Worm (Caenorhabditis elegans): ENCODE data around the gene vit-2.
A peak's percentile ranks its signal among the peaks of the same experiment; 100 is the strongest.

Gene vit-2

DNA sequence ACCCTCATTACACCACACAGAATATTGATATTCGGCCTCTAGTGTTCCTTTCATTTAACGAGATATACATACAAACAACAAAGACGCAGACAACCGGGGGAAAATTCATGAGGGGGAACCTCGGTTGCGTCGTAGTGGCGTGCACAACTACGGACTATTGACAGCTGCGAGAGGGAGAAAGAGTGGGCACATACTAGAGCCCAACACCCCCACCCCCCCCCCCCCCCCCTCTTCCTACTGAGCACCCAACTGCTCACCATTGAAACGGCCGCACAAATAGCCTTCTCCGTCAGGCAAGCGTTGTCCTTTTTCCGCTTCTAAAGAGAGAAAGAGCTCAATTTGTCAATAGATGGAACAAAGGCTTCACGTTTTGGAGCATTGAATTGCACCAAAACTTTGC lies 39.3 kb downstream of the vit-2 start (continued):
- TF ChIP-seq lin-38 (GFP tag; IDR thresholded peaks at IDR 0.05), result no peak
- TF ChIP-seq daf-16 (GFP tag; optimal IDR thresholded peaks at IDR 0.05), result no peak
- no peak for TF ChIP-seq daf-16 (tag; optimal IDR thresholded peaks at IDR 0.05)

DNA sequence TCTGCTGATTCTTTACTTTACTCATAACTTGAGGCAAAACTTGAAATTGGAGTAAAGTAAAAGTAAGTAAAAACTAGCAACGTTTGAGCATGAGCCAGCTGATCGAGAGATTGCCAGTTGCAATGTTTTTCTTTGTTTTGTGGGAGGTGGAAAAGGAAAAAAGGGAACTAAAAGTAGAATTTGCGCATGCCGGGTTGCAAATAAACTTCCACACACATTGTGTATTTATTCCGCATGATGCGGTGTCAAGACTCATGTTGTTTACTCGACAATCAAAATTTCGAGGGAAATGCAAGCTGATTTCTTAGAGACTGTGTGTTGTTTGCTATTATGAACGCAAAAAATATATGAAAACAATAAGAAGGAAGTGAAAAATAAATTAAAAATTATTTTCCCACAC lies 41.6 kb downstream of the vit-2 start:
- no peak for TF ChIP-seq nhr-11 (tag; optimal IDR thresholded peaks at IDR 0.05)
- TF ChIP-seq dmd-9 (GFP tag; IDR thresholded peaks at IDR 0.05), result no peak
- no peak for TF ChIP-seq duxl-1 (tag; optimal IDR thresholded peaks at IDR 0.05; ENCODE audit: poor library complexity)
- no peak for TF ChIP-seq madf-9 (GFP tag; conservative IDR thresholded peaks at IDR 0.05)
- TF ChIP-seq nhr-25 (tag; optimal IDR thresholded peaks at IDR 0.05; ENCODE audit: borderline replicate concordance, insufficient read depth), result no peak
- no peak for TF ChIP-seq daf-8 (GFP tag; IDR thresholded peaks at IDR 0.05)
- TF ChIP-seq gei-8 (GFP tag; optimal IDR thresholded peaks at IDR 0.05), result no peak
- TF ChIP-seq mxl-2 (GFP tag; conservative IDR thresholded peaks at IDR 0.05), result no peak
- TF ChIP-seq Y5F2A.4 (GFP tag; optimal IDR thresholded peaks at IDR 0.05), result no peak
- no peak for TF ChIP-seq daf-19 (GFP tag; conservative IDR thresholded peaks at IDR 0.05)
- TF ChIP-seq nhr-6 (tag; optimal IDR thresholded peaks at IDR 0.05), result no peak
- TF ChIP-seq dmd-6 (GFP tag; IDR thresholded peaks at IDR 0.05), result no peak
- no peak for TF ChIP-seq Y75B8A.6 (GFP tag; IDR thresholded peaks at IDR 0.05)
- TF ChIP-seq arid-1 (GFP tag; conservative IDR thresholded peaks at IDR 0.05), result no peak
- no peak for TF ChIP-seq attf-4 (tag; optimal IDR thresholded peaks at IDR 0.05)
- TF ChIP-seq nhr-41 (GFP tag; IDR thresholded peaks at IDR 0.05), result no peak
- no peak for TF ChIP-seq ztf-7 (tag; optimal IDR thresholded peaks at IDR 0.05)
- no peak for TF ChIP-seq mes-2 (tag; optimal IDR thresholded peaks at IDR 0.05; ENCODE audit: poor library complexity, severe bottlenecking)
- TF ChIP-seq lir-3 (tag; optimal IDR thresholded peaks at IDR 0.05), result no peak
- no peak for TF ChIP-seq snpc-1.2 (GFP tag; IDR thresholded peaks at IDR 0.05)

DNA sequence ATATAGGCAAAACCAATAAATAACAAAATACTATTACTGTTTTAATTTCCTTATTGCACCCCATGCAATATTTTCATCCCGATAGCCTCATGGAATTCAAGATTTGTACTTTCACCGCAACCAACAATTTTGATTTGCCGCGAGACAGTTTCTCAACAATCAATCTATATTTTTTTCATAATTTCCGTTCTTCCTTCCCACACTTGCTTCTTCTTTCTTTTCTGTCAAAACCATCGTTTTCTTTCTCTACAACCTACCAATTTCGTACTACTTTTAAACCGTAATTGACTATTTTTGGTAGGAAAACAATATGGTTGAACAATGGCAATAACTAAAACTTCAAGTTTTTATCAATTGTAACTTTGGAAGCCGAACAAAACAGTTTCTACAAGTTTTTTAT lies 47.1 kb downstream of the vit-2 start, which contains the start of gene C31H2.14:
Gene C31H2.14, plus strand, starts transcription at position 301 of the 400 bp plus-strand sequence.
- TF ChIP-seq egl-43 (GFP tag; IDR thresholded peaks at IDR 0.05) (no peak), Y5F2A.4 (GFP tag; optimal IDR thresholded peaks at IDR 0.05) (no peak), nhr-76 (tag; optimal IDR thresholded peaks at IDR 0.05) (no peak), dmd-9 (GFP tag; IDR thresholded peaks at IDR 0.05) (no peak), nhr-102 (tag; optimal IDR thresholded peaks at IDR 0.05) (no peak), hmg-1.1 (GFP tag; IDR thresholded peaks at IDR 0.05) (no peak), pha-4 (GFP tag; IDR thresholded peaks at IDR 0.05) (no peak), pha-4 (tag; optimal IDR thresholded peaks at IDR 0.05) (no peak), cey-2 (tag; optimal IDR thresholded peaks at IDR 0.05; ENCODE audit: borderline replicate concordance, insufficient read depth) (no peak), nhr-41 (GFP tag; IDR thresholded peaks at IDR 0.05) (no peak), madf-9 (GFP tag; conservative IDR thresholded peaks at IDR 0.05) (no peak), lsy-2 (tag; optimal IDR thresholded peaks at IDR 0.05) (no peak), ZK546.5 (tag; optimal IDR thresholded peaks at IDR 0.05) (no peak), snpc-4 (tag; optimal IDR thresholded peaks at IDR 0.05) (no peak), mes-2 (tag; optimal IDR thresholded peaks at IDR 0.05; ENCODE audit: poor library complexity, severe bottlenecking) (no peak), ztf-7 (tag; optimal IDR thresholded peaks at IDR 0.05) (no peak), unc-39 (tag; optimal IDR thresholded peaks at IDR 0.05) (no peak), hlh-30 (tag; optimal IDR thresholded peaks at IDR 0.05; ENCODE audit: insufficient read depth) (no peak), Y105C5A.15 (GFP tag; IDR thresholded peaks at IDR 0.05) (no peak)

DNA sequence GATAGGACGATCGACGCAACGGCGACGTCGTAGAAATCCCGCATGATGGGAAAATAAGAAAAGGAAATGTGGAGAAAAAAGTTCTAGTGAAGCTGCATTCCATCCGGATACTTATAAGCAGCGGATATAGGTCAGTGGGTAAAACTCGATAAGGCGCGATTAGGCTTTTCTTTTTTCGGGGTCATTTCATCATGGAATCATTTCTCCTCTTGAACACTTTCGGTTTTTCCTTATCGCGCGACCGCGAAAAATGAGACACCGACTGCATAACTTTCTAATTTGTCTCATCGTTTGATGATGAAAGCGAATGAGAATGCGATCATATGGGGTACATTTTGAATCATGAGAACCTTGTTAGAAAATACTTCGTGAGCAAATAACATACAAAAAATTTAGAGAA lies 49.5 kb downstream of the vit-2 start, which contains the start of gene dpy-8:
Gene dpy-8, minus strand, starts transcription at position 88 of the 400 bp plus-strand sequence.
- TF ChIP-seq lin-15B (tag; optimal IDR thresholded peaks at IDR 0.05) (no peak), unc-39 (tag; optimal IDR thresholded peaks at IDR 0.05) (no peak), daf-16 (GFP tag; optimal IDR thresholded peaks at IDR 0.05) (no peak), daf-16 (tag; optimal IDR thresholded peaks at IDR 0.05) (no peak), dpl-1 (GFP tag; optimal IDR thresholded peaks at IDR 0.05) (no peak), snpc-4 (tag; optimal IDR thresholded peaks at IDR 0.05) (no peak), nhr-28 (tag; optimal IDR thresholded peaks at IDR 0.05) (peak; percentile 39), hlh-30 (tag; optimal IDR thresholded peaks at IDR 0.05; ENCODE audit: insufficient read depth) (peak; percentile 21), nhr-10 (tag; optimal IDR thresholded peaks at IDR 0.05) (no peak), zfp-3 (GFP tag; conservative IDR thresholded peaks at IDR 0.05) (no peak), mxl-3 (GFP tag; optimal IDR thresholded peaks at IDR 0.05) (no peak), tag-97 (GFP tag; IDR thresholded peaks at IDR 0.05) (no peak), attf-4 (tag; optimal IDR thresholded peaks at IDR 0.05) (no peak), egl-43 (GFP tag; IDR thresholded peaks at IDR 0.05) (no peak)

Data from whole organism, L4 larva.